Fruit fly (Drosophila melanogaster): ENCODE results near the gene REPTOR-BP.

Gene REPTOR-BP

DNA sequence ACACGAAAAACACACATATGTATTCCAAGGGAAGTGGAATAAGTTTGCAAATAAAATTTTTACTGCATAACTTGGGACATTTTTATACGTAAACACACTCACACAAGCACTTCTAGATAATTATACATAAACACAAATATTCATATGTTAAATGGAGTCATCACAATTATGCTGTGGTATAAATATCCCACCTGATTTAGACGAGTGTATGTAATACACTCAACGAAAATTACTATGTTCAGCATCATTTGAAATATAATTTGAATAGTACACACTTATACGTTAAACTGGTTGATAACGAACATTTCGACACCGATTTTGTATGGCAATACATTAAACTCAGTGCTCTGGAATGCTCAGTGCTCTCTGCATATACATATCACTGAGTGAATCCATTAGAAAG lies 32.8 kb upstream of the REPTOR-BP start (continued):
- TF ChIP-seq corto (GFP tag; optimal IDR thresholded peaks at IDR 0.05) (no peak), CG32767 (GFP tag; IDR thresholded peaks at IDR 0.05) (no peak), Dll (GFP tag; IDR thresholded peaks at IDR 0.05; ENCODE audit: partially characterized antibody) (no peak), Poxn (GFP tag; IDR thresholded peaks at IDR 0.05) (no peak), Camta (GFP tag; optimal IDR thresholded peaks at IDR 0.05) (peak; percentile 27), p53 (GFP tag; optimal IDR thresholded peaks at IDR 0.05) (no peak), CG31441 (GFP tag; IDR thresholded peaks at IDR 0.05) (no peak), CG4328 (GFP tag; optimal IDR thresholded peaks at IDR 0.05) (peak; percentile 26), CG1529 (GFP tag; optimal IDR thresholded peaks at IDR 0.05) (no peak), Gug (GFP tag; IDR thresholded peaks at IDR 0.05) (no peak), luna (GFP tag; optimal IDR thresholded peaks at IDR 0.05) (no peak), CG4424 (GFP tag; optimal IDR thresholded peaks at IDR 0.05) (no peak), exex (tag; optimal IDR thresholded peaks at IDR 0.05) (peak; percentile 32), Side (GFP tag; optimal IDR thresholded peaks at IDR 0.05) (no peak), vnd (GFP tag; IDR thresholded peaks at IDR 0.05; ENCODE audit: partially characterized antibody) (no peak), NC2β (GFP tag; optimal IDR thresholded peaks at IDR 0.05) (no peak), sug (tag; optimal IDR thresholded peaks at IDR 0.05) (no peak), run (tag; optimal IDR thresholded peaks at IDR 0.05) (no peak), sens-2 (GFP tag; IDR thresholded peaks at IDR 0.05) (no peak), CoRest (tag; optimal IDR thresholded peaks at IDR 0.05) (peak; percentile 4), CG2712 (tag; optimal IDR thresholded peaks at IDR 0.05) (peak; percentile 6), sd (tag; optimal IDR thresholded peaks at IDR 0.05) (peak; percentile 84), Fer1 (GFP tag; optimal IDR thresholded peaks at IDR 0.05) (peak; percentile 31), mam (GFP tag; optimal IDR thresholded peaks at IDR 0.05) (peak; percentile 54), inv (GFP tag; IDR thresholded peaks at IDR 0.05; ENCODE audit: partially characterized antibody) (no peak), CG12659 (GFP tag; optimal IDR thresholded peaks at IDR 0.05) (peak; percentile 25), CG34376 (GFP tag; optimal IDR thresholded peaks at IDR 0.05) (no peak), Chrac-16 (GFP tag; optimal IDR thresholded peaks at IDR 0.05) (no peak), jing (GFP tag; optimal IDR thresholded peaks at IDR 0.05) (no peak), gce (GFP tag; IDR thresholded peaks at IDR 0.05) (no peak), CG6854 (GFP tag; optimal IDR thresholded peaks at IDR 0.05) (no peak), CG3847 (GFP tag; IDR thresholded peaks at IDR 0.05) (no peak), ERR (GFP tag; optimal IDR thresholded peaks at IDR 0.05) (no peak), CG10431 (GFP tag; optimal IDR thresholded peaks at IDR 0.05) (no peak), shn (GFP tag; optimal IDR thresholded peaks at IDR 0.05) (peak; percentile 40), CG6765 (GFP tag; optimal IDR thresholded peaks at IDR 0.05) (no peak), bbx (GFP tag; IDR thresholded peaks at IDR 0.05; ENCODE audit: partially characterized antibody) (no peak), bsh (GFP tag; optimal IDR thresholded peaks at IDR 0.05) (peak in 1 of 2 experiments; percentile 23), Optix (GFP tag; IDR thresholded peaks at IDR 0.05) (no peak), ham (GFP tag; IDR thresholded peaks at IDR 0.05) (no peak), CG12219 (GFP tag; optimal IDR thresholded peaks at IDR 0.05) (no peak), CG1233 (GFP tag; optimal IDR thresholded peaks at IDR 0.05) (no peak), row (GFP tag; IDR thresholded peaks at IDR 0.05) (no peak), CG10543 (GFP tag; optimal IDR thresholded peaks at IDR 0.05) (no peak), Hand (GFP tag; optimal IDR thresholded peaks at IDR 0.05) (no peak), CG10462 (GFP tag; optimal IDR thresholded peaks at IDR 0.05) (no peak), CG10565 (GFP tag; optimal IDR thresholded peaks at IDR 0.05) (no peak), danr (GFP tag; IDR thresholded peaks at IDR 0.05) (no peak), CG2120 (GFP tag; optimal IDR thresholded peaks at IDR 0.05) (peak; percentile 42), CG6689 (GFP tag; IDR thresholded peaks at IDR 0.05) (no peak), mirr (GFP tag; optimal IDR thresholded peaks at IDR 0.05) (no peak), CG5953 (GFP tag; IDR thresholded peaks at IDR 0.05) (no peak)
